Fruit fly (Drosophila melanogaster) whole organism, embryonic: Measurements from ENCODE around the gene CG31321.

Experiments used
- BEAF-32 ChIP-seq: fragments of 200-800 bp; sonication (Bioruptor generic); optimal IDR thresholded peaks from 3 replicates; lab custom pipeline; 2017; ENCODE audit warnings: missing biosample characterization, missing genetic modification characterization, mild to moderate bottlenecking, moderate library complexity, missing genetic modification reagents
- CG10321 ChIP-seq: fragments of 200-800 bp; sonication (Bioruptor generic); IDR thresholded peaks from 2 replicates; pipeline ENCODE4 v1.3.6; 2022; ENCODE audit warnings: missing biosample characterization, missing genetic modification characterization
- CG11093 ChIP-seq: fragments of 200-800 bp; sonication (Bioruptor generic); IDR thresholded peaks from 3 replicates; pipeline ENCODE4 v1.3.6; 2022; ENCODE audit warnings: missing biosample characterization, missing genetic modification characterization
- CG12155 ChIP-seq: fragments of 200-800 bp; sonication (Bioruptor generic); optimal IDR thresholded peaks from 3 replicates; lab custom pipeline; 2016; ENCODE audit warnings: missing biosample characterization, missing genetic modification characterization
- CG12236 ChIP-seq: fragments of 200-800 bp; sonication (Bioruptor generic); optimal IDR thresholded peaks from 2 replicates; lab custom pipeline; 2016; ENCODE audit warnings: missing biosample characterization, missing genetic modification characterization
- CG14441 ChIP-seq: fragments of 200-800 bp; sonication (Bioruptor generic); IDR thresholded peaks from 2 replicates; pipeline ENCODE4 v1.3.6; 2022; ENCODE audit warnings: missing biosample characterization, missing genetic modification characterization
- CG16813 ChIP-seq: fragments of 200-800 bp; sonication (Bioruptor generic); IDR thresholded peaks from 3 replicates; pipeline ENCODE4 v1.3.6; 2022; ENCODE audit warnings: missing biosample characterization, missing genetic modification characterization; ENCODE audit not compliant: partially characterized antibody
- CG18011 ChIP-seq: fragments of 200-800 bp; sonication (Bioruptor generic); optimal IDR thresholded peaks from 2 replicates; lab custom pipeline; 2017; ENCODE audit warnings: missing biosample characterization, missing genetic modification characterization, mild to moderate bottlenecking, moderate library complexity, missing genotype
- CG18262 ChIP-seq: fragments of 200-800 bp; optimal IDR thresholded peaks from 3 replicates; lab custom pipeline; 2019; ENCODE audit warnings: missing biosample characterization, mild to moderate bottlenecking, missing genetic modification characterization, moderate library complexity
- CG1832 ChIP-seq: fragments of 200-800 bp; sonication (Bioruptor generic); optimal IDR thresholded peaks from 2 replicates; lab custom pipeline; 2017; ENCODE audit warnings: missing biosample characterization, mild to moderate bottlenecking, missing genetic modification characterization, inconsistent platforms
- CG18476 ChIP-seq: fragments of 200-800 bp; sonication (Bioruptor generic); optimal IDR thresholded peaks from 2 replicates; lab custom pipeline; 2016; ENCODE audit warnings: missing biosample characterization, mild to moderate bottlenecking, missing genetic modification characterization
- CG18599 ChIP-seq: fragments of 200-800 bp; sonication (Bioruptor generic); optimal IDR thresholded peaks from 3 replicates; lab custom pipeline; 2017; ENCODE audit warnings: missing biosample characterization, missing genetic modification characterization, mild to moderate bottlenecking, moderate library complexity, missing genetic modification reagents
- CG2120 ChIP-seq: fragments of 200-800 bp; sonication (Bioruptor generic); optimal IDR thresholded peaks from 3 replicates; lab custom pipeline; 2016; ENCODE audit warnings: missing biosample characterization, missing genetic modification characterization
- CG2129 ChIP-seq: fragments of 200-800 bp; sonication (Bioruptor generic); IDR thresholded peaks from 2 replicates; pipeline ENCODE4 v1.3.6; 2022; ENCODE audit warnings: missing biosample characterization, missing genetic modification characterization; ENCODE audit not compliant: partially characterized antibody
- CG3281 ChIP-seq: fragments of 200-800 bp; sonication (Bioruptor generic); optimal IDR thresholded peaks from 3 replicates; lab custom pipeline; 2017; ENCODE audit warnings: missing biosample characterization, mild to moderate bottlenecking, missing genetic modification characterization
- CG3838 ChIP-seq: fragments of 200-800 bp; sonication (Bioruptor generic); optimal IDR thresholded peaks from 3 replicates; lab custom pipeline; 2016; ENCODE audit warnings: missing biosample characterization, missing genetic modification characterization
- CG8089 ChIP-seq: fragments of 200-800 bp; sonication (Bioruptor generic); optimal IDR thresholded peaks from 3 replicates; lab custom pipeline; 2016; ENCODE audit warnings: missing biosample characterization, missing genetic modification characterization
- CG8944 ChIP-seq: fragments of 200-800 bp; sonication (Bioruptor generic); optimal IDR thresholded peaks from 3 replicates; lab custom pipeline; 2016; ENCODE audit warnings: missing biosample characterization, missing genetic modification characterization
- CTCF ChIP-seq: fragments of 200-800 bp; sonication (Bioruptor generic); optimal IDR thresholded peaks from 2 replicates; lab custom pipeline; 2017; ENCODE audit warnings: missing biosample characterization, mild to moderate bottlenecking, missing genetic modification characterization, moderate library complexity
- D19B ChIP-seq: fragments of 200-800 bp; sonication (Bioruptor generic); optimal IDR thresholded peaks from 2 replicates; lab custom pipeline; 2017; ENCODE audit warnings: missing biosample characterization, mild to moderate bottlenecking, missing genetic modification characterization
- H15 ChIP-seq: fragments of 200-800 bp; sonication (Bioruptor generic); IDR thresholded peaks from 3 replicates; pipeline ENCODE4 v1.3.6; 2022; ENCODE audit warnings: missing biosample characterization, missing genetic modification characterization
- H2.0 ChIP-seq: fragments of 200-800 bp; sonication (Bioruptor generic); IDR thresholded peaks from 2 replicates; pipeline ENCODE4 v1.3.6; 2022; ENCODE audit warnings: missing biosample characterization, missing genetic modification characterization
- HmgZ ChIP-seq: fragments of 200-800 bp; sonication (Bioruptor generic); optimal IDR thresholded peaks from 2 replicates; lab custom pipeline; 2018; ENCODE audit warnings: missing biosample characterization, mild to moderate bottlenecking, missing genetic modification characterization
- Hmr ChIP-seq: fragments of 200-800 bp; sonication (Bioruptor generic); optimal IDR thresholded peaks from 3 replicates; lab custom pipeline; 2017; ENCODE audit warnings: mild to moderate bottlenecking, missing biosample characterization, missing genetic modification reagents, missing genetic modification characterization
- MTF-1 ChIP-seq: fragments of 200-800 bp; sonication (Bioruptor generic); optimal IDR thresholded peaks from 2 replicates; lab custom pipeline; 2018; ENCODE audit warnings: missing biosample characterization, mild to moderate bottlenecking, missing genetic modification characterization, borderline replicate concordance
- Nf-YA ChIP-seq: fragments of 200-800 bp; sonication (Bioruptor generic); IDR thresholded peaks from 2 replicates; pipeline ENCODE4 v1.3.6; 2022; ENCODE audit warnings: missing biosample characterization, missing genetic modification characterization
- Nf-YB ChIP-seq: fragments of 200-800 bp; sonication (Bioruptor generic); optimal IDR thresholded peaks from 3 replicates; lab custom pipeline; 2019; ENCODE audit warnings: missing biosample characterization, mild to moderate bottlenecking, missing genetic modification characterization, moderate library complexity
- NfI ChIP-seq: fragments of 200-800 bp; sonication (Bioruptor generic); optimal IDR thresholded peaks from 3 replicates; lab custom pipeline; 2018; ENCODE audit warnings: missing biosample characterization, mild to moderate bottlenecking, missing genetic modification characterization, moderate library complexity
- Pdp1 ChIP-seq, 2 experiments: fragments of 200-800 bp; sonication (Bioruptor generic); optimal IDR thresholded peaks; 3 replicates each; lab custom pipeline; 2016; ENCODE audit warnings: missing biosample characterization in 2 of 2, missing genetic modification characterization in 2 of 2, mild to moderate bottlenecking in 1 of 2, moderate library complexity in 1 of 2
- Side ChIP-seq: fragments of 200-800 bp; sonication (Bioruptor generic); optimal IDR thresholded peaks from 2 replicates; lab custom pipeline; 2016; ENCODE audit warnings: missing biosample characterization, missing genetic modification characterization
- al ChIP-seq: fragments of 200-800 bp; sonication (Bioruptor generic); IDR thresholded peaks from 2 replicates; pipeline ENCODE4 v1.3.6; 2022; ENCODE audit warnings: missing biosample characterization, missing genetic modification characterization
- bsh ChIP-seq, 2 experiments: fragments of 200-800 bp; sonication (Bioruptor generic); optimal IDR thresholded peaks; 2 replicates each; lab custom pipeline; 2017 to 2018; ENCODE audit warnings: mild to moderate bottlenecking in 2 of 2, missing biosample characterization in 2 of 2, missing genetic modification characterization in 2 of 2, moderate library complexity in 1 of 2
- cato ChIP-seq: fragments of 200-800 bp; sonication (Bioruptor generic); optimal IDR thresholded peaks from 2 replicates; lab custom pipeline; 2016; ENCODE audit warnings: missing biosample characterization, missing genetic modification characterization, borderline replicate concordance
- eyg ChIP-seq: fragments of 200-800 bp; sonication (Bioruptor generic); optimal IDR thresholded peaks from 3 replicates; lab custom pipeline; 2016; ENCODE audit warnings: missing biosample characterization, missing genetic modification characterization
- fd3F ChIP-seq: fragments of 200-800 bp; sonication (Bioruptor generic); optimal IDR thresholded peaks from 2 replicates; lab custom pipeline; 2018; ENCODE audit warnings: missing biosample characterization, mild to moderate bottlenecking, missing genetic modification characterization, moderate library complexity
- fd64A ChIP-seq: fragments of 200-800 bp; sonication (Bioruptor generic); optimal IDR thresholded peaks from 3 replicates; lab custom pipeline; 2018; ENCODE audit warnings: missing biosample characterization, mild to moderate bottlenecking, missing genetic modification characterization
- fru ChIP-seq: fragments of >200 bp; optimal IDR thresholded peaks from 2 replicates; lab custom pipeline; 2017
- gem ChIP-seq: fragments of 200-800 bp; sonication (Bioruptor generic); optimal IDR thresholded peaks from 2 replicates; lab custom pipeline; 2019; ENCODE audit warnings: missing biosample characterization, mild to moderate bottlenecking, missing genetic modification characterization, moderate library complexity
- her ChIP-seq: fragments of 200-800 bp; sonication (Bioruptor generic); optimal IDR thresholded peaks from 2 replicates; lab custom pipeline; 2016; ENCODE audit warnings: missing biosample characterization, missing genetic modification characterization
- lab ChIP-seq: fragments of 200-800 bp; sonication (Bioruptor generic); optimal IDR thresholded peaks from 3 replicates; lab custom pipeline; 2017; ENCODE audit warnings: missing biosample characterization, missing genetic modification characterization, mild to moderate bottlenecking, moderate library complexity, missing genetic modification reagents
- mam ChIP-seq: fragments of 200-800 bp; sonication (Bioruptor generic); optimal IDR thresholded peaks from 3 replicates; lab custom pipeline; 2016; ENCODE audit warnings: missing biosample characterization, missing genetic modification characterization
- nom ChIP-seq: fragments of 200-800 bp; sonication (Bioruptor generic); optimal IDR thresholded peaks from 2 replicates; lab custom pipeline; 2017; ENCODE audit warnings: missing biosample characterization, missing genetic modification characterization, mild to moderate bottlenecking, moderate library complexity, missing genetic modification reagents
- pb ChIP-seq: fragments of 200-800 bp; sonication (Bioruptor generic); optimal IDR thresholded peaks from 3 replicates; lab custom pipeline; 2016; ENCODE audit warnings: missing biosample characterization, missing genetic modification characterization
- phol ChIP-seq: fragments of 200-800 bp; sonication (Bioruptor generic); optimal IDR thresholded peaks from 3 replicates; lab custom pipeline; 2018; ENCODE audit warnings: missing biosample characterization, mild to moderate bottlenecking, missing genetic modification characterization, moderate library complexity
- row ChIP-seq: fragments of 200-800 bp; sonication (Bioruptor generic); IDR thresholded peaks from 3 replicates; pipeline ENCODE4 v1.3.6; 2022; ENCODE audit warnings: missing biosample characterization, missing genetic modification characterization
- sd ChIP-seq: fragments of 200-800 bp; sonication (Bioruptor generic); optimal IDR thresholded peaks from 3 replicates; lab custom pipeline; 2018; ENCODE audit warnings: missing biosample characterization, mild to moderate bottlenecking, missing genetic modification characterization, moderate library complexity
- seq ChIP-seq: fragments of 200-800 bp; sonication (Bioruptor generic); IDR thresholded peaks from 2 replicates; pipeline ENCODE4 v1.3.6; 2022; ENCODE audit warnings: missing biosample characterization, missing genetic modification characterization
- shn ChIP-seq: fragments of 200-800 bp; sonication (Bioruptor generic); optimal IDR thresholded peaks from 3 replicates; lab custom pipeline; 2016; ENCODE audit warnings: missing biosample characterization, missing genetic modification characterization
- so ChIP-seq: fragments of 200-800 bp; sonication (Bioruptor generic); IDR thresholded peaks from 3 replicates; pipeline ENCODE4 v1.3.6; 2022; ENCODE audit warnings: missing biosample characterization, missing genetic modification characterization
- sob ChIP-seq: fragments of 200-800 bp; sonication (Bioruptor generic); IDR thresholded peaks from 2 replicates; pipeline ENCODE4 v1.3.6; 2022; ENCODE audit warnings: missing biosample characterization, missing genetic modification characterization
- sug ChIP-seq: fragments of 200-800 bp; optimal IDR thresholded peaks from 2 replicates; lab custom pipeline; 2019; ENCODE audit warnings: missing biosample characterization, mild to moderate bottlenecking, missing genetic modification characterization, moderate library complexity
- zen2 ChIP-seq: fragments of 200-800 bp; sonication (Bioruptor generic); IDR thresholded peaks from 3 replicates; pipeline ENCODE4 v1.3.6; 2022; ENCODE audit warnings: missing biosample characterization, missing genetic modification characterization; ENCODE audit not compliant: partially characterized antibody

The CG31321 gene

DNA sequence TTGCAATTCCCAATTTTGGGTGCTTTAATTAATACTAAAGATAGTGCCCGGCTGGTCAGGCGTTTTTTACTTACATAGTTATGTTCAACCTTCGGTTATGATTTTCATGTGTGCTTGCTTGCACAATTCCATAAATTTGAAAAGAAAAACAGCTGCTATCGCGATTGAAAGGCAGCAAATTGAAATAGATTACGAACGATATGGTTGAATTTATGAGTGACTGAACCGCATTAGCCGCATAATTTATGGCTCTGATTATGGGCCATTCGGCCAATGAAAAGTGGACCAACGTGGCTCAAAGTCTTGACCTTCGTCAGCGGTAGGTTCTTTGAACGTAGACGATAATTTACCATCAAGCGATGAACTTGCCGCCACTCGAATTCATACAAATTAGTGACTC, 14.0 kb upstream of the CG31321 start (continued):
- peak in 1 of 2 experiments; percentile 27 for TF ChIP-seq Pdp1 (GFP tag; optimal IDR thresholded peaks at IDR 0.05; lab: Kevin White, UChicago)
- TF ChIP-seq cato (GFP tag; lab: Kevin White, UChicago), result no peak
- TF ChIP-seq phol (tag; lab: Kevin White, UChicago), result no peak
- no peak for TF ChIP-seq CG8944 (GFP tag; lab: Kevin White, UChicago)
- TF ChIP-seq nom (GFP tag; lab: Kevin White, UChicago), result no peak
- TF ChIP-seq Side (GFP tag; lab: Kevin White, UChicago), result no peak
- TF ChIP-seq CG10321, result no peak
- no peak for TF ChIP-seq sob
- TF ChIP-seq CG2129 (GFP tag; lab: Robert Waterston, UW), result no peak
- TF ChIP-seq CG12236, result no peak
- no peak for TF ChIP-seq H2.0
- TF ChIP-seq CG18476 (GFP tag; lab: Kevin White, UChicago), result no peak
- peak; percentile 11 for TF ChIP-seq sd (tag; lab: Kevin White, UChicago)
- 0 out of 2 replicates have a peak, but pooled peaks have one; percentile 23 for TF ChIP-seq CG14441 (GFP tag; lab: Robert Waterston, UW)
- no peak for TF ChIP-seq H15 (GFP tag; lab: Robert Waterston, UW)
- TF ChIP-seq mam, result no peak
- TF ChIP-seq CG18011, result no peak
- TF ChIP-seq CG18599 (GFP tag; lab: Kevin White, UChicago), result no peak
- no peak for TF ChIP-seq so
- TF ChIP-seq Hmr (GFP tag; lab: Kevin White, UChicago), result no peak
- no peak for TF ChIP-seq fd3F (GFP tag; lab: Kevin White, UChicago)
- no peak for TF ChIP-seq her (GFP tag; lab: Kevin White, UChicago)
- TF ChIP-seq eyg (GFP tag; lab: Kevin White, UChicago), result no peak
- TF ChIP-seq CG3281 (GFP tag; lab: Kevin White, UChicago), result no peak
- peak; percentile 14 for TF ChIP-seq lab (GFP tag; lab: Kevin White, UChicago)
- no peak for TF ChIP-seq zen2 (GFP tag; lab: Robert Waterston, UW)
- no peak for TF ChIP-seq CG12155 (GFP tag; lab: Kevin White, UChicago)
- TF ChIP-seq fru (lab: Kevin White, UChicago), result no peak
- no peak for TF ChIP-seq MTF-1 (GFP tag; lab: Kevin White, UChicago)
- peak; percentile 19 for TF ChIP-seq Nf-YB (GFP tag; lab: Kevin White, UChicago)
- TF ChIP-seq CG8089, result no peak
- no peak for TF ChIP-seq gem
- TF ChIP-seq row (GFP tag; lab: Robert Waterston, UW), result no peak
- TF ChIP-seq HmgZ (tag; lab: Kevin White, UChicago), result no peak
- TF ChIP-seq CG11093 (GFP tag; lab: Robert Waterston, UW), result no peak
- TF ChIP-seq CG16813 (GFP tag; lab: Robert Waterston, UW), result no peak
- TF ChIP-seq sug (tag; lab: Kevin White, UChicago), result peak; percentile 89
- no peak for TF ChIP-seq NfI (GFP tag; lab: Kevin White, UChicago)
- TF ChIP-seq seq (GFP tag; lab: Robert Waterston, UW), result no peak
- no peak for TF ChIP-seq fd64A
- no peak for TF ChIP-seq CG1832
- no peak for TF ChIP-seq shn
- TF ChIP-seq CTCF (GFP tag; lab: Kevin White, UChicago), result no peak
- TF ChIP-seq al, result no peak
- no peak for TF ChIP-seq BEAF-32 (GFP tag; lab: Kevin White, UChicago)
- TF ChIP-seq D19B, result no peak
- TF ChIP-seq CG3838 (GFP tag; lab: Kevin White, UChicago), result no peak
- no peak for TF ChIP-seq pb (GFP tag; lab: Kevin White, UChicago)
- no peak for TF ChIP-seq CG18262 (tag; lab: Kevin White, UChicago)
- no peak for TF ChIP-seq bsh (GFP tag; optimal IDR thresholded peaks at IDR 0.05; lab: Kevin White, UChicago)
- TF ChIP-seq Nf-YA (GFP tag; lab: Robert Waterston, UW), result no peak
- no peak for TF ChIP-seq CG2120 (GFP tag; lab: Kevin White, UChicago)
